Fruit fly (Drosophila melanogaster) whole organism, adult: ENCODE measurements around the gene GC1.

Source experiments
- CG12768 ChIP-seq: fragments of 200-800 bp; sonication (Bioruptor generic); optimal IDR thresholded peaks from 2 replicates; lab custom pipeline; 2017; ENCODE audit warnings: missing biosample characterization, missing genetic modification characterization, mild to moderate bottlenecking, moderate library complexity, missing genetic modification reagents
- CG33017 ChIP-seq: fragments of 200-800 bp; sonication (Bioruptor generic); optimal IDR thresholded peaks from 2 replicates; lab custom pipeline; 2018; ENCODE audit warnings: missing biosample characterization, mild to moderate bottlenecking, missing genetic modification characterization, moderate library complexity
- Mnt ChIP-seq: fragments of 200-800 bp; sonication (Bioruptor generic); optimal IDR thresholded peaks from 2 replicates; lab custom pipeline; 2016; ENCODE audit warnings: missing biosample characterization, mild to moderate bottlenecking, missing genetic modification characterization
- kay ChIP-seq: fragments of 200-800 bp; sonication (Bioruptor generic); peaks from one replicate; lab custom pipeline; 2016; ENCODE audit warnings: missing biosample characterization, missing genetic modification characterization, borderline replicate concordance

DNA sequence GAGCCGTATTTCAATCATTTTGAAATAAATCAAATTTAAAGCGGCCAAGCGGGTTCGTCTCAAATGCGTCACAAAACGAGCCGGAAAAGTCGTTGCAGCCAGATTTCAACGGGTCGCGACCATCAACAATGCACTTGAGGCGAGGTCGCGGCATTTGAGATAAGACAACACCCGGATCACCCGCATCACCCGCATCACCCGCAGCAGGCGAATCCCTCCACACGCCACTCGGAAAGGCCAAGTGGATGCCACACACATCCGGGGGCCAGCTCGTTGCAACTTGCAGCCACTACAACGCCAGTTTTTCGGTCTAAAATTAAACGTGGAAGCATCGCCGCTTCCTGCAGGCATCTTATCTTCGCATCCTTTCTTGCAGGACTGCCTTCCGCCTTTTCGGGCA is 38.9 kb downstream of the GC1 start:
- TF ChIP-seq CG33017 (tag; lab: Kevin White, UChicago), result no peak
- TF ChIP-seq kay (GFP tag; lab: Kevin White, UChicago), result no peak
- no peak for TF ChIP-seq CG12768
- TF ChIP-seq Mnt (GFP tag; lab: Kevin White, UChicago), result no peak
